Fruit fly (Drosophila melanogaster): ENCODE results near the gene PolrMT.

PolrMT gene

DNA sequence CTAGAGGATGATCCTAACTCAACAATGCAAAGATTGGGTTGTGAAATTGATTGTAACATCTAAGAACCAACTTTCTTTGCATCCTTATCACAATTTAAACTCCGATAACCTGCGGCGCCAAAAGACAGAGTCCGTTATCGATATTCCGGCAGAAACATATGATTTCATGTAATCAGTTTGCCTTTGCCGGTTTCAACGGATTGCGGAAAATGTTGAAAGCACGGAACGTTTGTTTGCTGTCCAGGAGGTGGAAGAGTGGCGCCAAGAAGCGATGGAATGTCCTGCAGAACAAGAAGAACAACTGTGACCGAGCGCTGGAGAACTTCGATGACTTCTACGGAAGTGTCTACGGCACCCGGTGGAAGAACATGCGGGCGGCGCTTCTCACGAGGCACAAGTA, 39.5 kb upstream of the PolrMT start (continued):
- TF ChIP-seq fd102C (GFP tag; optimal IDR thresholded peaks at IDR 0.05) (no peak), CG8388 (GFP tag; optimal IDR thresholded peaks at IDR 0.05) (no peak), Pdp1 (GFP tag; optimal IDR thresholded peaks at IDR 0.05) (peak in 1 of 2 experiments; percentile 69), D (optimal IDR thresholded peaks at IDR 0.05) (no peak), D (GFP tag; optimal IDR thresholded peaks at IDR 0.05) (no peak), CG17612 (GFP tag; IDR thresholded peaks at IDR 0.05) (no peak), CG9932 (GFP tag; IDR thresholded peaks at IDR 0.05) (no peak), Poxn (GFP tag; IDR thresholded peaks at IDR 0.05) (no peak), Fer2 (tag; optimal IDR thresholded peaks at IDR 0.05) (no peak), Mes4 (GFP tag; optimal IDR thresholded peaks at IDR 0.05) (no peak), CG6791 (GFP tag; IDR thresholded peaks at IDR 0.05; ENCODE audit: partially characterized antibody) (0 out of 3 replicates have a peak, but pooled peaks have one; percentile 47), aop (GFP tag; IDR thresholded peaks at IDR 0.05) (no peak), CG18011 (GFP tag; optimal IDR thresholded peaks at IDR 0.05) (no peak), BtbVII (GFP tag; optimal IDR thresholded peaks at IDR 0.05) (no peak), grn (GFP tag; optimal IDR thresholded peaks at IDR 0.05) (no peak), abd-A (tag; optimal IDR thresholded peaks at IDR 0.05) (no peak), zfh1 (GFP tag; IDR thresholded peaks at IDR 0.05) (no peak), grau (tag; optimal IDR thresholded peaks at IDR 0.05) (no peak), CG17385 (GFP tag; optimal IDR thresholded peaks at IDR 0.05) (no peak), Lpt (GFP tag; optimal IDR thresholded peaks at IDR 0.05) (no peak), pan (optimal IDR thresholded peaks at IDR 0.05) (no peak), pan (GFP tag; optimal IDR thresholded peaks at IDR 0.05 in 1 of 2, IDR thresholded peaks at IDR 0.05 in 1 of 2) (no peak), CG7963 (GFP tag; IDR thresholded peaks at IDR 0.05; ENCODE audit: partially characterized antibody) (peak; percentile 53; the same call in 2 of the 3 replicates), CG10431 (GFP tag; optimal IDR thresholded peaks at IDR 0.05) (peak; percentile 46), nerfin-2 (GFP tag; IDR thresholded peaks at IDR 0.05; ENCODE audit: partially characterized antibody) (peak; percentile 74; the same call in 1 of the 2 replicates), chinmo (GFP tag; IDR thresholded peaks at IDR 0.05; ENCODE audit: partially characterized antibody) (0 out of 4 replicates have a peak, but pooled peaks have one; percentile 58), CG15601 (tag; optimal IDR thresholded peaks at IDR 0.05) (peak; percentile 19), ase (GFP tag; IDR thresholded peaks at IDR 0.05) (no peak), CG18262 (tag; optimal IDR thresholded peaks at IDR 0.05) (no peak), wor (GFP tag; IDR thresholded peaks at IDR 0.05) (no peak), btn (GFP tag; optimal IDR thresholded peaks at IDR 0.05) (no peak), CG13775 (GFP tag; optimal IDR thresholded peaks at IDR 0.05) (no peak), Ravus (GFP tag; IDR thresholded peaks at IDR 0.05) (no peak), crc (GFP tag; optimal IDR thresholded peaks at IDR 0.05) (no peak), MTF-1 (GFP tag; optimal IDR thresholded peaks at IDR 0.05; ENCODE audit: borderline replicate concordance) (no peak), slp2 (GFP tag; optimal IDR thresholded peaks at IDR 0.05) (no peak), MBD-R2 (GFP tag; IDR thresholded peaks at IDR 0.05) (peak; percentile 70), Dref (GFP tag; IDR thresholded peaks at IDR 0.05) (peak; percentile 69), BEAF-32 (GFP tag; optimal IDR thresholded peaks at IDR 0.05) (peak; percentile 47), CG3726 (GFP tag; IDR thresholded peaks at IDR 0.05) (no peak), corto (GFP tag; optimal IDR thresholded peaks at IDR 0.05) (no peak), fd64A (GFP tag; optimal IDR thresholded peaks at IDR 0.05) (no peak), otp (GFP tag; IDR thresholded peaks at IDR 0.05) (no peak), CG17328 (GFP tag; IDR thresholded peaks at IDR 0.05) (no peak), Bgb (GFP tag; IDR thresholded peaks at IDR 0.05; ENCODE audit: partially characterized antibody) (peak; percentile 43; the same call in 1 of the 2 replicates), pros (GFP tag; optimal IDR thresholded peaks at IDR 0.05) (no peak), vnd (GFP tag; IDR thresholded peaks at IDR 0.05; ENCODE audit: partially characterized antibody) (peak; percentile 46; the same call in 1 of the 3 replicates), CG4854 (GFP tag; optimal IDR thresholded peaks at IDR 0.05) (no peak), CG7556 (GFP tag; optimal IDR thresholded peaks at IDR 0.05) (no peak), sna (GFP tag; IDR thresholded peaks at IDR 0.05; ENCODE audit: partially characterized antibody) (peak; percentile 53)
